Fruit fly (Drosophila melanogaster): Measurements from ENCODE around the gene CG17075.

Gene CG17075

dm6 chr2L:224599-225385, 42.5 kb downstream of the CG17075 start (continued):
- TF ChIP-seq Fer2 (tag; optimal IDR thresholded peaks at IDR 0.05) (peak; percentile 17), CG17612 (GFP tag; IDR thresholded peaks at IDR 0.05) (no peak), CG18011 (GFP tag; optimal IDR thresholded peaks at IDR 0.05) (no peak), zfh1 (GFP tag; IDR thresholded peaks at IDR 0.05) (peak; percentile 56; the same call in 2 of the 3 replicates), exex (tag; optimal IDR thresholded peaks at IDR 0.05) (peak; percentile 26), CG11398 (GFP tag; optimal IDR thresholded peaks at IDR 0.05) (peak; percentile 15), CG1233 (GFP tag; optimal IDR thresholded peaks at IDR 0.05) (no peak), Chrac-16 (GFP tag; optimal IDR thresholded peaks at IDR 0.05) (peak; percentile 67), HLH3B (GFP tag; IDR thresholded peaks at IDR 0.05) (peak; percentile 59), CG34422 (GFP tag; IDR thresholded peaks at IDR 0.05) (no peak; the same call in 2 of the 3 replicates), Hr78 (GFP tag; optimal IDR thresholded peaks at IDR 0.05) (no peak), CG34376 (GFP tag; optimal IDR thresholded peaks at IDR 0.05) (peak; percentile 21), CG17361 (GFP tag; IDR thresholded peaks at IDR 0.05) (no peak; the same call in none of the 3 replicates), Rfx (GFP tag; IDR thresholded peaks at IDR 0.05) (peak; percentile 76), ewg (GFP tag; optimal IDR thresholded peaks at IDR 0.05) (no peak), CG30403 (GFP tag; optimal IDR thresholded peaks at IDR 0.05) (peak; percentile 74), gt (GFP tag; IDR thresholded peaks at IDR 0.05) (no peak), CG16813 (GFP tag; IDR thresholded peaks at IDR 0.05; ENCODE audit: partially characterized antibody) (no peak), CG8359 (GFP tag; optimal IDR thresholded peaks at IDR 0.05; ENCODE audit: borderline replicate concordance) (no peak), CG9876 (GFP tag; optimal IDR thresholded peaks at IDR 0.05) (no peak), ap (GFP tag; IDR thresholded peaks at IDR 0.05) (peak; percentile 37; the same call in 1 of the 2 replicates), Sry-β (GFP tag; optimal IDR thresholded peaks at IDR 0.05) (peak; percentile 88), ac (GFP tag; optimal IDR thresholded peaks at IDR 0.05) (no peak), CG9932 (GFP tag; IDR thresholded peaks at IDR 0.05) (peak; percentile 66), Kr (GFP tag; optimal IDR thresholded peaks at IDR 0.05) (no peak), Mad (GFP tag; optimal IDR thresholded peaks at IDR 0.05) (peak; percentile 64), Dbx (GFP tag; IDR thresholded peaks at IDR 0.05) (peak; percentile 52; the same call in 1 of the 3 replicates), Deaf1 (tag; optimal IDR thresholded peaks at IDR 0.05) (peak; percentile 77), CG12155 (GFP tag; optimal IDR thresholded peaks at IDR 0.05) (peak; percentile 30), CG4360 (GFP tag; IDR thresholded peaks at IDR 0.05) (no peak), NC2α (GFP tag; optimal IDR thresholded peaks at IDR 0.05) (no peak), Lhr (GFP tag; optimal IDR thresholded peaks at IDR 0.05) (peak; percentile 5), chinmo (GFP tag; IDR thresholded peaks at IDR 0.05; ENCODE audit: partially characterized antibody) (no peak), CG32532 (GFP tag; IDR thresholded peaks at IDR 0.05) (peak; percentile 64), fd3F (GFP tag; optimal IDR thresholded peaks at IDR 0.05) (peak; percentile 57), CG2129 (GFP tag; IDR thresholded peaks at IDR 0.05; ENCODE audit: partially characterized antibody) (no peak), hkb (optimal IDR thresholded peaks at IDR 0.05) (no peak), hkb (GFP tag; IDR thresholded peaks at IDR 0.05) (peak; percentile 19; the same call in 1 of the 2 replicates), toy (GFP tag; IDR thresholded peaks at IDR 0.05) (no peak), trh (GFP tag; optimal IDR thresholded peaks at IDR 0.05) (no peak), disco-r (GFP tag; optimal IDR thresholded peaks at IDR 0.05) (no peak), Nf-YA (GFP tag; IDR thresholded peaks at IDR 0.05) (0 out of 2 replicates have a peak, but pooled peaks have one; percentile 22), lov (optimal IDR thresholded peaks at IDR 0.05) (no peak), lov (GFP tag; IDR thresholded peaks at IDR 0.05) (no peak), bbx (GFP tag; IDR thresholded peaks at IDR 0.05; ENCODE audit: partially characterized antibody) (no peak; the same call in 1 of the 2 replicates), CG4707 (GFP tag; optimal IDR thresholded peaks at IDR 0.05) (peak; percentile 71), seq (GFP tag; IDR thresholded peaks at IDR 0.05) (0 out of 2 replicates have a peak, but pooled peaks have one; percentile 25), B-H1 (GFP tag; IDR thresholded peaks at IDR 0.05) (0 out of 3 replicates have a peak, but pooled peaks have one; percentile 48), inv (GFP tag; IDR thresholded peaks at IDR 0.05; ENCODE audit: partially characterized antibody) (0 out of 2 replicates have a peak, but pooled peaks have one; percentile 8)
